Fruit fly (Drosophila melanogaster): Measurements from ENCODE around the gene Cln3.

Gene Cln3

DNA sequence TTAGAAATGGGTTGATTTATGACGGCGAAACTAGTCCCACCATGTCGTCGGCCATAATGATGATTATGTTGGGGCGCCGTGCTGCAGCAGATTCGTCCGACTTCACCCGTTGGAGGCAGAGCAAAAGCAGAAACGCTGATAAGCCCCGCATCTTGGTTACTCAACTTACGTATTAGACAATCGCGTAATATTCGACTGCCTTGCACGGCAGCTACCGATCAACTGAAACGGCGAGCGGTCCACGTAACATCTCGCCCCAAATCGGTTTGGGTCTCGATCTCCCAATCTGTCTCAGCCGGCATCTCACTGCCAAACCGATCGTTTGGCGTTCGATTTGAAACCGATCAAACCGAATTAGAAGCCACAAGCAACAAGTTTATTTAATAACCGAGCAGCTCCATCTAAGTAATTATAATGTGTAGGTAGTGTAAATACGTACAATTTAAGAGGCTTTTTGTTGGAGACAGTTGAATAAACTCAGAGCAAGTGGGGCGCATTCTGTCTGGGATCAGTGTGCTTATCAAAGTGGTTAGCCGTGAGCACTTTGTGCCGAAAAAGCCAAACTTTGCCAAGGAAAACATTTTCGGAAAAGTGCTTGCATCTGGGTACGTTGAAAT is 5.2 kb downstream of the Cln3 start, which contains the start of gene CG32191 (continued):
- TF ChIP-seq phol (tag; optimal IDR thresholded peaks at IDR 0.05) (no peak), kni (GFP tag; optimal IDR thresholded peaks at IDR 0.05) (no peak), NFAT (GFP tag; IDR thresholded peaks at IDR 0.05) (peak; percentile 14; the same call in 1 of the 2 replicates), Bgb (GFP tag; IDR thresholded peaks at IDR 0.05; ENCODE audit: partially characterized antibody) (no peak), pho (GFP tag; optimal IDR thresholded peaks at IDR 0.05) (no peak), GATAe (GFP tag; conservative IDR thresholded peaks at IDR 0.05) (no peak), Meics (GFP tag; optimal IDR thresholded peaks at IDR 0.05) (peak; percentile 34), gsb-n (tag; optimal IDR thresholded peaks at IDR 0.05) (no peak), Deaf1 (tag; optimal IDR thresholded peaks at IDR 0.05) (no peak), gfzf (GFP tag; optimal IDR thresholded peaks at IDR 0.05) (no peak), Antp (GFP tag; optimal IDR thresholded peaks at IDR 0.05) (no peak), CG15269 (tag; optimal IDR thresholded peaks at IDR 0.05) (peak; percentile 26), caup (GFP tag; optimal IDR thresholded peaks at IDR 0.05; ENCODE audit: severe bottlenecking) (peak; percentile 50), CG18011 (GFP tag; optimal IDR thresholded peaks at IDR 0.05) (no peak), CG10654 (GFP tag; optimal IDR thresholded peaks at IDR 0.05) (no peak), CG32532 (GFP tag; IDR thresholded peaks at IDR 0.05) (0 out of 2 replicates have a peak, but pooled peaks have one; percentile 23), CoRest (tag; optimal IDR thresholded peaks at IDR 0.05) (no peak), Dll (GFP tag; IDR thresholded peaks at IDR 0.05; ENCODE audit: partially characterized antibody) (no peak), CG33557 (GFP tag; optimal IDR thresholded peaks at IDR 0.05) (no peak), chinmo (GFP tag; IDR thresholded peaks at IDR 0.05; ENCODE audit: partially characterized antibody) (0 out of 4 replicates have a peak, but pooled peaks have one; percentile 37), nau (GFP tag; optimal IDR thresholded peaks at IDR 0.05) (peak; percentile 41), Abd-B (GFP tag; optimal IDR thresholded peaks at IDR 0.05) (no peak), slou (GFP tag; optimal IDR thresholded peaks at IDR 0.05) (no peak), sug (tag; optimal IDR thresholded peaks at IDR 0.05) (peak; percentile 29), danr (GFP tag; IDR thresholded peaks at IDR 0.05) (no peak), CrebB (tag; optimal IDR thresholded peaks at IDR 0.05) (peak; percentile 2), bab2 (GFP tag; optimal IDR thresholded peaks at IDR 0.05) (no peak), CG34376 (GFP tag; optimal IDR thresholded peaks at IDR 0.05) (peak; percentile 59), Dbx (GFP tag; IDR thresholded peaks at IDR 0.05) (no peak), CG12299 (tag; optimal IDR thresholded peaks at IDR 0.05) (no peak), tx (GFP tag; optimal IDR thresholded peaks at IDR 0.05) (no peak), Asciz (GFP tag; optimal IDR thresholded peaks at IDR 0.05) (peak; percentile 52), klu (GFP tag; IDR thresholded peaks at IDR 0.05) (no peak), Ada2b (GFP tag; IDR thresholded peaks at IDR 0.05) (no peak), ap (GFP tag; IDR thresholded peaks at IDR 0.05) (no peak), CG10543 (GFP tag; optimal IDR thresholded peaks at IDR 0.05) (peak; percentile 44), CG3838 (GFP tag; optimal IDR thresholded peaks at IDR 0.05) (no peak), Fer1 (GFP tag; optimal IDR thresholded peaks at IDR 0.05) (no peak), CG14014 (GFP tag; IDR thresholded peaks at IDR 0.05) (no peak), CG34224 (GFP tag; IDR thresholded peaks at IDR 0.05; ENCODE audit: partially characterized antibody) (no peak), Oli (tag; optimal IDR thresholded peaks at IDR 0.05) (no peak), Jarid2 (GFP tag; optimal IDR thresholded peaks at IDR 0.05) (peak; percentile 27), dpn (GFP tag; optimal IDR thresholded peaks at IDR 0.05) (no peak), HHEX (GFP tag; optimal IDR thresholded peaks at IDR 0.05) (peak; percentile 37), Bdp1 (GFP tag; optimal IDR thresholded peaks at IDR 0.05) (no peak), H15 (GFP tag; IDR thresholded peaks at IDR 0.05) (no peak), CG30431 (GFP tag; optimal IDR thresholded peaks at IDR 0.05) (no peak), salm (tag; optimal IDR thresholded peaks at IDR 0.05) (no peak), chm (GFP tag; IDR thresholded peaks at IDR 0.05) (no peak), p53 (GFP tag; optimal IDR thresholded peaks at IDR 0.05) (no peak)

All from whole organism, embryonic.